Fruit fly (Drosophila melanogaster) whole organism, embryonic: ENCODE data around the gene Lon.

ENCODE experiments used
- Atf3 ChIP-seq: fragments of 200-800 bp; sonication (Bioruptor generic); optimal IDR thresholded peaks from 3 replicates; lab custom pipeline; 2016; ENCODE audit warnings: missing biosample characterization, missing genetic modification characterization
- CG11504 ChIP-seq: fragments of 200-800 bp; sonication (Bioruptor generic); optimal IDR thresholded peaks from 3 replicates; lab custom pipeline; 2019; ENCODE audit warnings: missing biosample characterization, mild to moderate bottlenecking, missing genetic modification characterization, moderate library complexity
- CG12391 ChIP-seq: fragments of 200-800 bp; sonication (Bioruptor generic); optimal IDR thresholded peaks from 3 replicates; lab custom pipeline; 2018; ENCODE audit warnings: missing biosample characterization, mild to moderate bottlenecking, missing genetic modification characterization, moderate library complexity
- CG13775 ChIP-seq: fragments of 200-800 bp; sonication (Bioruptor generic); optimal IDR thresholded peaks from 3 replicates; lab custom pipeline; 2017; ENCODE audit warnings: missing biosample characterization, mild to moderate bottlenecking, missing genetic modification characterization
- CG13894 ChIP-seq: fragments of 200-800 bp; sonication (Bioruptor generic); optimal IDR thresholded peaks from 3 replicates; lab custom pipeline; 2018; ENCODE audit warnings: missing biosample characterization, mild to moderate bottlenecking, missing genetic modification characterization, moderate library complexity
- CG14667 ChIP-seq: fragments of 200-800 bp; sonication (Bioruptor generic); IDR thresholded peaks from 2 replicates; pipeline ENCODE4 v1.3.6; 2022; ENCODE audit warnings: missing biosample characterization, missing genetic modification characterization
- CG14710 ChIP-seq: fragments of 200-800 bp; sonication (Bioruptor generic); optimal IDR thresholded peaks from 3 replicates; lab custom pipeline; 2019; ENCODE audit warnings: missing biosample characterization, mild to moderate bottlenecking, missing genetic modification characterization, moderate library complexity
- CG15601 ChIP-seq: fragments of 200-800 bp; sonication (Bioruptor generic); optimal IDR thresholded peaks from 3 replicates; lab custom pipeline; 2019; ENCODE audit warnings: missing biosample characterization, mild to moderate bottlenecking, missing genetic modification characterization, moderate library complexity
- CG16815 ChIP-seq: fragments of 200-800 bp; sonication (Bioruptor generic); optimal IDR thresholded peaks from 3 replicates; lab custom pipeline; 2017; ENCODE audit warnings: missing biosample characterization, mild to moderate bottlenecking, missing genetic modification characterization
- CG3838 ChIP-seq: fragments of 200-800 bp; sonication (Bioruptor generic); optimal IDR thresholded peaks from 3 replicates; lab custom pipeline; 2016; ENCODE audit warnings: missing biosample characterization, missing genetic modification characterization
- CG4424 ChIP-seq: fragments of 200-800 bp; sonication (Bioruptor generic); optimal IDR thresholded peaks from 3 replicates; lab custom pipeline; 2016; ENCODE audit warnings: missing biosample characterization, missing genetic modification characterization
- CG4617 ChIP-seq: fragments of 200-800 bp; sonication (Bioruptor generic); optimal IDR thresholded peaks from 3 replicates; lab custom pipeline; 2016; ENCODE audit warnings: missing biosample characterization, missing genetic modification characterization, borderline replicate concordance
- CG4820 ChIP-seq: fragments of 200-800 bp; sonication (Bioruptor generic); optimal IDR thresholded peaks from 3 replicates; lab custom pipeline; 2016; ENCODE audit warnings: missing biosample characterization, missing genetic modification characterization
- CG5245 ChIP-seq: fragments of 200-800 bp; sonication (Bioruptor generic); optimal IDR thresholded peaks from 3 replicates; lab custom pipeline; 2016; ENCODE audit warnings: missing biosample characterization, missing genetic modification characterization
- CG8089 ChIP-seq: fragments of 200-800 bp; sonication (Bioruptor generic); optimal IDR thresholded peaks from 3 replicates; lab custom pipeline; 2016; ENCODE audit warnings: missing biosample characterization, missing genetic modification characterization
- CG9797 ChIP-seq: fragments of 200-800 bp; sonication (Bioruptor generic); optimal IDR thresholded peaks from 3 replicates; lab custom pipeline; 2018; ENCODE audit warnings: missing biosample characterization, mild to moderate bottlenecking, missing genetic modification characterization
- CG9876 ChIP-seq: fragments of 200-800 bp; sonication (Bioruptor generic); optimal IDR thresholded peaks from 2 replicates; lab custom pipeline; 2016; ENCODE audit warnings: missing biosample characterization, missing genetic modification characterization
- Dad ChIP-seq: fragments of 200-800 bp; sonication (Bioruptor generic); optimal IDR thresholded peaks from 3 replicates; lab custom pipeline; 2016; ENCODE audit warnings: missing biosample characterization, missing genetic modification characterization
- Dbx ChIP-seq: fragments of 200-800 bp; sonication (Bioruptor generic); IDR thresholded peaks from 3 replicates; pipeline ENCODE4 v1.3.6; 2022; ENCODE audit warnings: missing biosample characterization, missing genetic modification characterization
- Doc2 ChIP-seq: fragments of 200-800 bp; sonication (Bioruptor generic); IDR thresholded peaks from 2 replicates; pipeline ENCODE4 v1.3.6; 2022; ENCODE audit warnings: missing biosample characterization, missing genetic modification characterization
- HLH4C ChIP-seq: fragments of 200-800 bp; sonication (Bioruptor generic); IDR thresholded peaks from 3 replicates; pipeline ENCODE4 v1.3.6; 2022; ENCODE audit warnings: missing biosample characterization, missing genetic modification characterization; ENCODE audit not compliant: partially characterized antibody
- Hey ChIP-seq: fragments of 200-800 bp; sonication (Bioruptor generic); optimal IDR thresholded peaks from 3 replicates; lab custom pipeline; 2018; ENCODE audit warnings: missing biosample characterization, mild to moderate bottlenecking, missing genetic modification characterization
- Lhr ChIP-seq: fragments of 200-800 bp; sonication (Bioruptor generic); optimal IDR thresholded peaks from 3 replicates; lab custom pipeline; 2017; ENCODE audit warnings: mild to moderate bottlenecking, missing biosample characterization, missing genetic modification reagents, missing genetic modification characterization
- Meics ChIP-seq: fragments of 200-800 bp; sonication (Bioruptor generic); optimal IDR thresholded peaks from 2 replicates; lab custom pipeline; 2017; ENCODE audit warnings: missing biosample characterization, mild to moderate bottlenecking, missing genetic modification characterization
- Mrtf ChIP-seq: fragments of 200-800 bp; sonication (Bioruptor generic); IDR thresholded peaks from 3 replicates; pipeline ENCODE4 v1.3.6; 2022; ENCODE audit warnings: missing biosample characterization, missing genetic modification characterization
- Myb ChIP-seq: fragments of 200-800 bp; sonication (Bioruptor generic); optimal IDR thresholded peaks from 2 replicates; lab custom pipeline; 2016; ENCODE audit warnings: missing biosample characterization, missing genetic modification characterization
- Side ChIP-seq: fragments of 200-800 bp; sonication (Bioruptor generic); optimal IDR thresholded peaks from 2 replicates; lab custom pipeline; 2016; ENCODE audit warnings: missing biosample characterization, missing genetic modification characterization
- Taf1 ChIP-seq: fragments of 200-800 bp; sonication (Bioruptor generic); IDR thresholded peaks from 2 replicates; pipeline ENCODE4 v1.3.6; 2022; ENCODE audit warnings: missing biosample characterization, missing genetic modification characterization
- Tbp ChIP-seq: fragments of >200 bp; optimal IDR thresholded peaks from 2 replicates; lab custom pipeline; 2018; ENCODE audit warnings: missing biosample characterization, missing genetic modification characterization
- ap ChIP-seq: fragments of 200-800 bp; sonication (Bioruptor generic); IDR thresholded peaks from 2 replicates; pipeline ENCODE4 v1.3.6; 2022; ENCODE audit warnings: missing biosample characterization, missing genetic modification characterization
- bigmax ChIP-seq: fragments of 200-800 bp; sonication (Bioruptor generic); optimal IDR thresholded peaks from 2 replicates; lab custom pipeline; 2018; ENCODE audit warnings: missing biosample characterization, mild to moderate bottlenecking, missing genetic modification characterization
- bsh ChIP-seq, 2 experiments: fragments of 200-800 bp; sonication (Bioruptor generic); optimal IDR thresholded peaks; 2 replicates each; lab custom pipeline; 2017 to 2018; ENCODE audit warnings: mild to moderate bottlenecking in 2 of 2, missing biosample characterization in 2 of 2, missing genetic modification characterization in 2 of 2, moderate library complexity in 1 of 2
- cwo ChIP-seq: fragments of 200-800 bp; sonication (Bioruptor generic); optimal IDR thresholded peaks from 3 replicates; lab custom pipeline; 2017; ENCODE audit warnings: missing biosample characterization, missing genetic modification characterization, mild to moderate bottlenecking, moderate library complexity, missing genetic modification reagents
- fd64A ChIP-seq: fragments of 200-800 bp; sonication (Bioruptor generic); optimal IDR thresholded peaks from 3 replicates; lab custom pipeline; 2018; ENCODE audit warnings: missing biosample characterization, mild to moderate bottlenecking, missing genetic modification characterization
- hb ChIP-seq: fragments of 200-800 bp; sonication (Bioruptor generic); IDR thresholded peaks from 3 replicates; pipeline ENCODE4 v1.3.6; 2022; ENCODE audit warnings: missing biosample characterization, missing genetic modification characterization; ENCODE audit not compliant: partially characterized antibody
- insv ChIP-seq, 2 experiments: fragments of 200-800 bp; sonication (Bioruptor generic); optimal IDR thresholded peaks; 3 replicates each; lab custom pipeline; 2016 to 2018; ENCODE audit warnings: missing biosample characterization in 2 of 2, missing genetic modification characterization in 2 of 2
- jumu ChIP-seq: fragments of 200-800 bp; sonication (Bioruptor generic); optimal IDR thresholded peaks from 3 replicates; lab custom pipeline; 2016; ENCODE audit warnings: missing biosample characterization, missing genetic modification characterization
- kah ChIP-seq: fragments of 200-800 bp; sonication (Bioruptor generic); optimal IDR thresholded peaks from 2 replicates; lab custom pipeline; 2018; ENCODE audit warnings: missing biosample characterization, mild to moderate bottlenecking, missing genetic modification characterization
- lilli ChIP-seq: fragments of 200-800 bp; sonication (Bioruptor generic); optimal IDR thresholded peaks from 3 replicates; lab custom pipeline; 2016; ENCODE audit warnings: missing biosample characterization, missing genetic modification characterization
- nerfin-2 ChIP-seq: fragments of 200-800 bp; sonication (Bioruptor generic); IDR thresholded peaks from 2 replicates; pipeline ENCODE4 v1.3.6; 2022; ENCODE audit warnings: missing biosample characterization, missing genetic modification characterization; ENCODE audit not compliant: partially characterized antibody
- pho ChIP-seq: fragments of 200-800 bp; sonication (Bioruptor generic); optimal IDR thresholded peaks from 2 replicates; lab custom pipeline; 2016; ENCODE audit warnings: missing biosample characterization, missing genetic modification characterization
- psq ChIP-seq: fragments of 200-800 bp; sonication (Bioruptor generic); optimal IDR thresholded peaks from 2 replicates; lab custom pipeline; 2017; ENCODE audit warnings: missing biosample characterization, missing genetic modification characterization
- sens ChIP-seq: fragments of 200-800 bp; sonication (Bioruptor generic); peaks from one replicate; lab custom pipeline; 2016; ENCODE audit warnings: missing biosample characterization, missing genetic modification characterization
- stwl ChIP-seq: fragments of 200-800 bp; sonication (Bioruptor generic); optimal IDR thresholded peaks from 3 replicates; lab custom pipeline; 2018; ENCODE audit warnings: missing biosample characterization, mild to moderate bottlenecking, missing genetic modification characterization, moderate library complexity
- tll ChIP-seq, 2 experiments: fragments of 200-800 bp in 1 of 2; fragments of >200 bp in 1 of 2; sonication (Bioruptor generic) in 1 of 2; optimal IDR thresholded peaks; 2 replicates each; lab custom pipeline; 2017 to 2019; ENCODE audit warnings: missing biosample characterization in 2 of 2, missing genetic modification characterization in 2 of 2, mild to moderate bottlenecking in 1 of 2, moderate library complexity in 1 of 2
- unc-4 ChIP-seq: fragments of 200-800 bp; sonication (Bioruptor generic); IDR thresholded peaks from 2 replicates; pipeline ENCODE4 v1.3.6; 2022; ENCODE audit warnings: missing biosample characterization, missing genetic modification characterization; ENCODE audit not compliant: partially characterized antibody
- zen2 ChIP-seq: fragments of 200-800 bp; sonication (Bioruptor generic); IDR thresholded peaks from 3 replicates; pipeline ENCODE4 v1.3.6; 2022; ENCODE audit warnings: missing biosample characterization, missing genetic modification characterization; ENCODE audit not compliant: partially characterized antibody
- zfh1 ChIP-seq: fragments of 200-800 bp; sonication (Bioruptor generic); IDR thresholded peaks from 3 replicates; pipeline ENCODE4 v1.3.6; 2022; ENCODE audit warnings: missing biosample characterization, missing genetic modification characterization

Lon gene

DNA sequence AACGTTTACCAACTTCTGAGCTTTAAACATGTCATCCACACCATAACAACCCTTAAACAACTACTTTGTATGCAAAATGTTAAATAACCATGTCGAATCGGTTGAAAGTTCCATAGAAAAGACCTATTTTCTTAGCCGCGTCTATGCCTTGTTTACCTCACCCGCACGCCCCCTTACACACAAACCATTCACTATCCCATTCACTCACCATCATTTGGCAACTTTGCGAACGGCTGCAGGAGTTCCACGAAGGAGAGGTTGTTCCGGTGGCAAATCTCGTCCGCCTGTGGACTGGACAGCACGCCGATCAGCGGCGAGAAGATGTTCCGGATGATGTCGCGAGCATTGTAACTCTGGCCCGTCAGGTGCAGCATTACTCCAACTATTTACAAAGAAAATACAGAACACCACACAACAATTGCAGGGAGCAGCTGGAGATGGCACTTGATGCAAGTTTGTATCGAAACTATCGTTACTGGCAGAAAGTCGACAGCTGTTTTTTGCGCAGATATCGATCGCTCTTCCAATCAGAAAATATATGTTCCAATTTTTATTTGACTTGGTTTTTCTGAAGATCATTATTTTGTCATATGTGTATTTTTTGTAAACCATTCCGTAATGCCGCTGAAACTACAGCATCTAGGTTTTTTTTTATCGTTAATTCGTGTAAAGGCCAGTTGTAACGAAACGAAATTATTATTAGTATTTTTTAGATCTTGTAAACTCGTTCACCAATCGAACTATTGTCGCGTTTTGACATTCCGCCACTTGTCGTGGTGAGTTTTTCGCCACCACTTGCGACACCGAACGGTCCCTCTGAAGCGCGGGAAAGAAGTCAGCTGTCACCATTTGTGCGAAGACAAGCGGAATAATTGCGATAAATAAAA is 6.3 kb upstream of the Lon start, which contains the start of gene asf1 (continued):
- TF ChIP-seq nerfin-2 (GFP tag; lab: Robert Waterston, UW) (no peak), CG4424 (no peak), kah (peak; percentile 17), CG4617 (GFP tag; lab: Kevin White, UChicago) (peak; percentile 21), CG14667 (GFP tag; lab: Robert Waterston, UW) (no peak), fd64A (GFP tag; lab: Kevin White, UChicago) (no peak), pho (GFP tag; lab: Kevin White, UChicago) (peak; percentile 49), tll (GFP tag; optimal IDR thresholded peaks at IDR 0.05; lab: Kevin White, UChicago) (peak in 1 of 2 experiments; percentile 54), CG12391 (tag; lab: Kevin White, UChicago) (peak; percentile 45), CG9876 (GFP tag; lab: Kevin White, UChicago) (no peak), psq (GFP tag; lab: Kevin White, UChicago) (no peak), CG16815 (no peak), Myb (GFP tag; lab: Kevin White, UChicago) (peak; percentile 12), Hey (no peak), sens (GFP tag; lab: Kevin White, UChicago) (peak; percentile 77), insv (GFP tag; optimal IDR thresholded peaks at IDR 0.05; lab: Kevin White, UChicago) (peak; percentile 92 to 98), stwl (tag; lab: Kevin White, UChicago) (peak; percentile 29), bigmax (GFP tag; lab: Kevin White, UChicago) (no peak), CG13894 (tag; lab: Kevin White, UChicago) (no peak), lilli (GFP tag; lab: Kevin White, UChicago) (peak; percentile 37), Atf3 (GFP tag; lab: Kevin White, UChicago) (no peak), CG14710 (peak; percentile 67), CG11504 (tag; lab: Kevin White, UChicago) (peak; percentile 51), hb (GFP tag; lab: Robert Waterston, UW) (peak; percentile 73; the same call in 1 of the 3 replicates), unc-4 (GFP tag; lab: Robert Waterston, UW) (peak; percentile 73), CG13775 (GFP tag; lab: Kevin White, UChicago) (peak; percentile 9), Lhr (GFP tag; lab: Kevin White, UChicago) (peak; percentile 67), CG8089 (GFP tag; lab: Kevin White, UChicago) (peak; percentile 9), CG15601 (peak; percentile 11), cwo (GFP tag; lab: Kevin White, UChicago) (no peak), Mrtf (GFP tag; lab: Robert Waterston, UW) (no peak), CG4820 (no peak), Dbx (no peak), zen2 (GFP tag; lab: Robert Waterston, UW) (peak; percentile 45; the same call in 1 of the 3 replicates), jumu (no peak), CG9797 (GFP tag; lab: Kevin White, UChicago) (peak; percentile 88), Taf1 (GFP tag; lab: Robert Waterston, UW) (no peak), ap (no peak), Side (no peak), CG3838 (GFP tag; lab: Kevin White, UChicago) (no peak), bsh (GFP tag; optimal IDR thresholded peaks at IDR 0.05; lab: Kevin White, UChicago) (no peak), zfh1 (no peak), Tbp (no peak), CG5245 (GFP tag; lab: Kevin White, UChicago) (no peak), Dad (GFP tag; lab: Kevin White, UChicago) (no peak), Meics (peak; percentile 42), HLH4C (GFP tag; lab: Robert Waterston, UW) (peak; percentile 64), Doc2 (GFP tag; lab: Robert Waterston, UW) (no peak)
